Worm (Caenorhabditis elegans): Measurements from ENCODE around the gene F22E12.1.

F22E12.1 gene

ce11 chrV:10425098-10425497 is 32.0 kb downstream of the F22E12.1 start, which contains the start of gene col-12:
TSS of gene col-12 (minus strand) at chrV:10425198.
- no peak for TF ChIP-seq pqm-1 (tag; optimal IDR thresholded peaks at IDR 0.05)
- TF ChIP-seq ceh-18 (tag; optimal IDR thresholded peaks at IDR 0.05) = no peak
- TF ChIP-seq C38D4.7 (GFP tag; optimal IDR thresholded peaks at IDR 0.05) = no peak
- no peak for TF ChIP-seq sdc-2 (tag; optimal IDR thresholded peaks at IDR 0.05)
- TF ChIP-seq K09A11.1 (tag; optimal IDR thresholded peaks at IDR 0.05; ENCODE audit: insufficient read depth) = no peak

- TF ChIP-seq tbx-7 (tag; optimal IDR thresholded peaks at IDR 0.05) = no peak
- TF ChIP-seq fkh-6 (tag; optimal IDR thresholded peaks at IDR 0.05) = no peak
- no peak for TF ChIP-seq pha-4 (tag; optimal IDR thresholded peaks at IDR 0.05)
- TF ChIP-seq hlh-13 (GFP tag; optimal IDR thresholded peaks at IDR 0.05) = no peak
Observed at ce11 chrV:10423511-10423910, 33.6 kb downstream of the F22E12.1 start.

- TF ChIP-seq F13H6.1 (tag; optimal IDR thresholded peaks at IDR 0.05) = no peak
- no peak for TF ChIP-seq C08G9.2 (tag; optimal IDR thresholded peaks at IDR 0.05)
- TF ChIP-seq Y22D7AL.16 (tag; optimal IDR thresholded peaks at IDR 0.05) = no peak
- no peak for TF ChIP-seq nhr-232 (tag; optimal IDR thresholded peaks at IDR 0.05)
- TF ChIP-seq K09A11.1 (tag; optimal IDR thresholded peaks at IDR 0.05; ENCODE audit: insufficient read depth) = no peak
- no peak for TF ChIP-seq unc-3 (GFP tag; conservative IDR thresholded peaks at IDR 0.05)
- TF ChIP-seq unc-3 (tag; optimal IDR thresholded peaks at IDR 0.05) = no peak
- TF ChIP-seq madf-2 (tag; optimal IDR thresholded peaks at IDR 0.05) = no peak
- TF ChIP-seq ceh-6 (GFP tag; optimal IDR thresholded peaks at IDR 0.05) = no peak
- no peak for TF ChIP-seq tbx-2 (tag; optimal IDR thresholded peaks at IDR 0.05)
Observed at ce11 chrV:10421802-10422201, 35.3 kb downstream of the F22E12.1 start, which contains the start of gene col-13. TSS of gene col-13 (minus strand) at chrV:10421902.

- TF ChIP-seq pat-9 (tag; optimal IDR thresholded peaks at IDR 0.05) (no peak), che-1 (tag; optimal IDR thresholded peaks at IDR 0.05) (no peak), ceh-45 (GFP tag; IDR thresholded peaks at IDR 0.05) (no peak), K09A11.1 (tag; optimal IDR thresholded peaks at IDR 0.05; ENCODE audit: insufficient read depth) (no peak), nhr-11 (tag; optimal IDR thresholded peaks at IDR 0.05) (no peak), sox-4 (tag; optimal IDR thresholded peaks at IDR 0.05) (no peak)
Observed at ce11 chrV:10418961-10419360, 38.2 kb downstream of the F22E12.1 start, which contains the start of gene F15H10.5. TSS of gene F15H10.5 (minus strand) at chrV:10419061.

- no peak for TF ChIP-seq sox-2 (GFP tag; IDR thresholded peaks at IDR 0.05)
- no peak for TF ChIP-seq tbx-7 (tag; optimal IDR thresholded peaks at IDR 0.05)
Observed at ce11 chrV:10416925-10417324, 40.2 kb downstream of the F22E12.1 start, which contains the start of gene F15H10.10. TSS of gene F15H10.10 (minus strand) at chrV:10417025.

ce11 chrV:10414610-10415009 is 42.5 kb downstream of the F22E12.1 start, which contains the start of gene F15H10.9:
TSS of gene F15H10.9 (minus strand) at chrV:10414710.
- no peak for TF ChIP-seq ttx-3 (tag; optimal IDR thresholded peaks at IDR 0.05)
- TF ChIP-seq K02D7.2 (tag; optimal IDR thresholded peaks at IDR 0.05) = no peak
- no peak for TF ChIP-seq odd-2 (tag; optimal IDR thresholded peaks at IDR 0.05)
- TF ChIP-seq nfya-1 (tag; optimal IDR thresholded peaks at IDR 0.05) = no peak
- no peak for TF ChIP-seq sdc-2 (tag; optimal IDR thresholded peaks at IDR 0.05)
- no peak for TF ChIP-seq pqm-1 (tag; optimal IDR thresholded peaks at IDR 0.05)
- TF ChIP-seq madf-2 (tag; optimal IDR thresholded peaks at IDR 0.05) = no peak
- TF ChIP-seq ceh-22 (tag; optimal IDR thresholded peaks at IDR 0.05) = no peak
- no peak for TF ChIP-seq fax-1 (tag; optimal IDR thresholded peaks at IDR 0.05)
- no peak for TF ChIP-seq ceh-9 (tag; optimal IDR thresholded peaks at IDR 0.05)
- TF ChIP-seq ets-4 (tag; optimal IDR thresholded peaks at IDR 0.05) = no peak
- no peak for TF ChIP-seq ceh-19 (GFP tag; optimal IDR thresholded peaks at IDR 0.05)
- no peak for TF ChIP-seq syd-9 (tag; optimal IDR thresholded peaks at IDR 0.05)
- no peak for TF ChIP-seq pha-4 (tag; optimal IDR thresholded peaks at IDR 0.05)
- no peak for TF ChIP-seq ama-1 (optimal IDR thresholded peaks at IDR 0.05)
- no peak for TF ChIP-seq unc-42 (tag; optimal IDR thresholded peaks at IDR 0.05)
- TF ChIP-seq npax-4 (tag; optimal IDR thresholded peaks at IDR 0.05) = no peak
- no peak for TF ChIP-seq unc-86 (tag; optimal IDR thresholded peaks at IDR 0.05)
- no peak for TF ChIP-seq dve-1 (tag; optimal IDR thresholded peaks at IDR 0.05)
